Fruit fly (Drosophila melanogaster): ENCODE measurements around the gene Vps8.

Gene Vps8

DNA sequence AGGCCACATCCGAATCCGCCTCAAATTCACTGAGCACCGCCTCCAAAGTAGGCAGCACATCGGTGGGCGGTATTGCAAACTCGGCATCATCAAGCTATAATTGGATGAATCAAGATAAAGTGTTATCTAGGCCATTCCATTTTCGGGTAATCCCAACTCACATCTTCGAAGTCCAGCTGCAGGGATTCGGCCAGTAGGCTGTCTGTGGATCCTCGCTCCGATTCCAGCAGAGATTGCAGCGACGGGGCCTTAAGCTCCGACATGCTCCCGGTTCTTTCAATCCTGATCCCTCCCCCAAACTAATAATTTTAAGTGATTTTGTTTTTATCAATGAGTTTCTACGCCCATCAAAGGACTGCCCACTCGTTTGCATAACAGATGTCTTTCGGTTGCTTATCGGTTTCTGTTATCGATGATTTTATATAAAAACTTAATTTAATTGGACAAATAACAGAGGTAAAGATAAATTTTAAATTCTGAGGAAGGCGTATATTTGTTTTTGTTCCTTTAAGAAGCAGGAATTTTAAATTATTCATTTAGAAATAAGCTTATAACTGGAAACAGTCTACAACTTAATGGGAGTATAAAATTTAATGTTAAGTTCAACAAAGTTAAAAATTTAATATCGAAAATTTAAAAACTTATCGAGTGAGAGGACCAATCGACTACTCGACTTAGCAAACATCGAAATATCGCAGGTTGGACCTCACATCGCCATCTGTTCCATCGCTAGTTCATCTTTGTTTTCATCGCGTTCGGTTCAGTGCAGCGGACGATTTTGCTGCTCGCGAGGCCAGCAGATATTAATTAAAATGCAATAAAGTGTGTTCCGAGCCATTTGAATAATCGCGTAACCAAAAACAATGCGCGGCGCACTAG is at the start of gene Vps8, which contains the start of gene sfl:
Gene Vps8, minus strand, starts transcription at position 370 of the 879 bp plus-strand sequence.
Gene sfl, plus strand, starts transcription at position 753 of the 879 bp plus-strand sequence.
- no peak for TF ChIP-seq h (optimal IDR thresholded peaks at IDR 0.05)
- TF ChIP-seq psq (optimal IDR thresholded peaks at IDR 0.05): no peak
- TF ChIP-seq Sin3A (optimal IDR thresholded peaks at IDR 0.05): no peak
- no peak for TF ChIP-seq ttk (optimal IDR thresholded peaks at IDR 0.05)
- TF ChIP-seq insv (optimal IDR thresholded peaks at IDR 0.05): no peak
- no peak for TF ChIP-seq Myc (optimal IDR thresholded peaks at IDR 0.05)

DNA sequence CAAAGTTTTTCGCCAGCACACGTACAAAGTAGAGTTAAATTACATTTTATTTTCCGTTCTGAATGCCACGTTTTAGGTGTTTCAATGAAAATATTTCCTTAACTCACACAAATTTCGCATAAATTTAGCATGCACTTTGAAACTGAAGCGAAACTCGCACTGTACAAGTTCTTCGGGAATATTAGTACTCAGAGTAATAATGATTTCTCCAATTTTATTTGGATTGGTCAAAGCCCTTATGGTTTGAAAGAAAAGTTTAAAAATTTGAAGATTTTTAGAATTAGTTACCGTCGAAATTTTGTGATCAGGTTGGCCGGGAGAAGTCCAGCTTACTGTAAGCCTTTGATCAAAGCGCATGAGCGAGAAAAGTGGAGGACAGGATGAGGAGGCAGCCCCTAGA is 35.3 kb upstream of the Vps8 start, which contains the start of gene betaTub65B:
Gene betaTub65B, plus strand, starts transcription at position 301 of the 400 bp plus-strand sequence.
- TF ChIP-seq h (optimal IDR thresholded peaks at IDR 0.05): no peak
- TF ChIP-seq Sin3A (optimal IDR thresholded peaks at IDR 0.05): no peak
- TF ChIP-seq ttk (optimal IDR thresholded peaks at IDR 0.05): no peak
- TF ChIP-seq Myc (optimal IDR thresholded peaks at IDR 0.05): no peak
- TF ChIP-seq insv (optimal IDR thresholded peaks at IDR 0.05): no peak
- TF ChIP-seq psq (optimal IDR thresholded peaks at IDR 0.05): no peak

DNA sequence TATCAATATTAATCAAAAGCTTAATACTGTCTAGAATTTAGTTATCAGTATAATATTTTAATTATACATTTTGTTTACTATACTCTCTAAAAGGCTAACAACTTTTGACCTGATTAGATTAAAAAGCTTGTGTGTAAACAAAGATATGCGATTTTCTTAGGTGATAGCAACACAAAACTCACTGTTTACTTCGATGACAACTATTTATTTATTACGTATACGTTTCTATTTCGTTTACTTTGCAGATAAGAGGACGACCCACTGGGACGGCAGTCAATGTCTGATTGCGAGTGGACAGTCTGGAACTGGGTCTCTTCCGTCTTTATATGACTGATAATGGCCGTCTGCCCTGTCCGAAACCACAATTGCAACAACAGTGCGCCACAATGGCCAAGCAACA is 27.7 kb upstream of the Vps8 start:
- no peak for TF ChIP-seq ttk (optimal IDR thresholded peaks at IDR 0.05)
- TF ChIP-seq insv (optimal IDR thresholded peaks at IDR 0.05): no peak
- TF ChIP-seq Sin3A (optimal IDR thresholded peaks at IDR 0.05): no peak
- TF ChIP-seq h (optimal IDR thresholded peaks at IDR 0.05): no peak
- TF ChIP-seq psq (optimal IDR thresholded peaks at IDR 0.05): no peak
- TF ChIP-seq Myc (optimal IDR thresholded peaks at IDR 0.05): no peak

DNA sequence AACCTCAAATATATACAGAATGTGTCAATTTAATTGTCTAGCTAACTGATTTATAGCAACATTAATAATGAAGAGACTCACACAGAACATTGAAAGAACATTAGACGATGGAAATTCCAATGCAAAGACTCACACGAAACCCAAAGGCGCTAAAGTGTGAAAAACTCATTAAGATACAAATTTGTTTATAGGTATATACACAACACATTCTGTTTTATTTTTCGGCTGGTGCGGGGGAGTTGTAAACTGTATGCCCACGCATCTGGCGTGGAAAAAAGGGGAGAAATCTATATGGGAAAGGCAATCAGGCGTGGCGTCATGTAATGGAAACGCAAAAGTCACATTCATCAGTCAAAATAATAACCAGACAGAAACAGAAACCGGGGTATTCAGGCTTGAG is 24.6 kb upstream of the Vps8 start:
- TF ChIP-seq Sin3A (optimal IDR thresholded peaks at IDR 0.05): no peak
- no peak for TF ChIP-seq psq (optimal IDR thresholded peaks at IDR 0.05)
- TF ChIP-seq ttk (optimal IDR thresholded peaks at IDR 0.05): no peak
- TF ChIP-seq insv (optimal IDR thresholded peaks at IDR 0.05): no peak
- no peak for TF ChIP-seq Myc (optimal IDR thresholded peaks at IDR 0.05)
- TF ChIP-seq h (optimal IDR thresholded peaks at IDR 0.05): no peak

DNA sequence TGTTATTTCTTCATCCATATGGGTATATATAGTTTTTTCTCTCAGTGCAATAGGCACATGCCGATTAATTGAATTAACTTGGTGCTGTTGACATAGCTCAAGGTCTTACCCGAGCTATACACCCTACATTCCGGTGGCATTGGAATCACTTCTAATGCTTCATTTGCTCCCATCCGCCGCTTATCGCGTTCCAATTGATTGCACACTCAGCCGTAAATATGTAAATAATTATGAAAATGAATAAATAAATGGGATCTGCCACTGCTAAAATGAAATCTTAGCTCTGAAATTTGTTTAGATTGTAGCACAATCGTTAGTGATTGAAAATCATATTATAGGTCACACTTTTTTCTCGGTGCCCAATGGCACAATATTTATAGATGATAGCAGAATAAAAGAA is 21.8 kb upstream of the Vps8 start:
- TF ChIP-seq ttk (optimal IDR thresholded peaks at IDR 0.05) (no peak), Myc (optimal IDR thresholded peaks at IDR 0.05) (no peak), h (optimal IDR thresholded peaks at IDR 0.05) (no peak), Sin3A (optimal IDR thresholded peaks at IDR 0.05) (no peak), psq (optimal IDR thresholded peaks at IDR 0.05) (no peak), insv (optimal IDR thresholded peaks at IDR 0.05) (no peak)

DNA sequence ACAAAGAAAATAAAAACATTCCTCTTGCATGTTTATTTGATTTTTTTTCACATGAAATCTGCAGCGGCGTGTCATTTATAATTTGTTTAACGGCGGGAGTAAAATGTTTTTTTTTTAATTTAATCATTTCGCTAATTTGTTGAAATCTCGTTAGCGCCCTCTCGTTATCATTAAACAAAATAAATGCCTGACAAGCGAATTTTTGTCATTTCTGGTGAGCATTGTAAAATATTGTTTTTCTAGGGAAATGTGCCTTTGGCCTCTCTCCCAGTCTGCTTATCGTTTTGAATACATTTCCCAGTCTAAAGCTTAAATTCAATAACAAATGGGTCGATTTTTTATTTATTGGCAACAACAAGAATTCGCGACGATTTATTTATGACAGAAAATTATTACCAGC is 17.2 kb upstream of the Vps8 start:
- TF ChIP-seq insv (optimal IDR thresholded peaks at IDR 0.05) (no peak), h (optimal IDR thresholded peaks at IDR 0.05) (no peak), psq (optimal IDR thresholded peaks at IDR 0.05) (no peak)

DNA sequence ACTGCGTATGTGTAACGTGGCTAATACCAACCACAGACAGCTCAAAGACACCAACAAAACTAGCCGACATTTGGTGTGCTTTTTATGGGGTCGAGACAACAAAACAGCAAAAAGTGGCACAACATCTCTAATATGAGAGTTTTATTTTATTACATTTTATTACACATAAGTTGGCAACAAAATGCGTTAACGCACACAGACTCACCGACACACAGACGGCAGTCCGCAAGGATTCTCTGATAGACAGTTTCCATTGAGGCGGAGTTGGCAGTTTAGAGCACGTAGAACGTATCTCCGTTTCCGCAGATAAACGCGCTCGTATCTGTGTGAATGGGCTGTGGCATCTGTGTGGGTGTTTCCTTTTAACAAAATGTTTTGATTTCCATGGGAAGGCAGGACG is 13.0 kb upstream of the Vps8 start:
- TF ChIP-seq Myc (optimal IDR thresholded peaks at IDR 0.05) (no peak), ttk (optimal IDR thresholded peaks at IDR 0.05) (no peak), h (optimal IDR thresholded peaks at IDR 0.05) (no peak), psq (optimal IDR thresholded peaks at IDR 0.05) (no peak), insv (optimal IDR thresholded peaks at IDR 0.05) (no peak), Sin3A (optimal IDR thresholded peaks at IDR 0.05) (no peak)

DNA sequence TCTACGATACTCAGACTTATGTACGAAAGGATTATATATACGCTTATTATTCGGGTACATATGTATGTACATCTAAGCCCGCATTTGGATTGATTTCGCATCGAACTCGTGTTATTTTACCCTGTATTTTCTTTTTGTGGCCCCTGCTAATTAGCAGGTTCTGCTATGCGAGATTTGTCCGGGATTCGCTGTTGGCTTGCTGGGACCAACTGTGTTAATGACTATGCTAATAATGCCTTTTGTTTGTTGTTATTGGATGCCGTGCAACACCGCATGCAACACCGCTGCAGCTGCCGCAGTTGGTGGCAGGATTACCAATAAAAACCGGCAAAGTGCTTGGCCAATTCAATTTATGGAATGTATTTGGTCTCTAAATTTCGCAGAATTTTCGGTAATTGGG is 5.4 kb upstream of the Vps8 start:
- TF ChIP-seq insv (optimal IDR thresholded peaks at IDR 0.05): no peak
- no peak for TF ChIP-seq ttk (optimal IDR thresholded peaks at IDR 0.05)
- TF ChIP-seq h (optimal IDR thresholded peaks at IDR 0.05): no peak
- TF ChIP-seq psq (optimal IDR thresholded peaks at IDR 0.05): no peak
- TF ChIP-seq Myc (optimal IDR thresholded peaks at IDR 0.05): no peak
- TF ChIP-seq Sin3A (optimal IDR thresholded peaks at IDR 0.05): no peak

DNA sequence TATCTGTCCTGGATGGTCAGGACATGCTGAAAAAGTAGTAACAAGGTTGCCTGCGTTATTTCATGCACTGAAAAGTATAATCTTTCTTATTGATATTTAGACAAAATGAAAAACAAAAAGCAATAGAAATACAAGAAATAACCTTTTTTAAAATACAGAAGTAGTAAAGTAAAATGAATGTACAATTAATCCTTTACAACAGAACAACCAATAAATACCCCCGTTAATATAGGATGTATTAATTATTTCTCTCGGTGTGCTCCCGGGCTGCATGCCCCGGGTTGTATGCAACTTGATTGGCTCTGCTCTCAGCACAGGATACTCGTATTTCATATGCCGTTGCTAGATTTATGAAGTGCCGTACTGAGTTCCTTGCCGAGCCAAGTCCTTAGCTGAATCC is 3.5 kb upstream of the Vps8 start:
- TF ChIP-seq ttk (optimal IDR thresholded peaks at IDR 0.05): no peak
- TF ChIP-seq psq (optimal IDR thresholded peaks at IDR 0.05): no peak
- no peak for TF ChIP-seq h (optimal IDR thresholded peaks at IDR 0.05)
- TF ChIP-seq Myc (optimal IDR thresholded peaks at IDR 0.05): no peak
- no peak for TF ChIP-seq Sin3A (optimal IDR thresholded peaks at IDR 0.05)
- TF ChIP-seq insv (optimal IDR thresholded peaks at IDR 0.05): no peak

DNA sequence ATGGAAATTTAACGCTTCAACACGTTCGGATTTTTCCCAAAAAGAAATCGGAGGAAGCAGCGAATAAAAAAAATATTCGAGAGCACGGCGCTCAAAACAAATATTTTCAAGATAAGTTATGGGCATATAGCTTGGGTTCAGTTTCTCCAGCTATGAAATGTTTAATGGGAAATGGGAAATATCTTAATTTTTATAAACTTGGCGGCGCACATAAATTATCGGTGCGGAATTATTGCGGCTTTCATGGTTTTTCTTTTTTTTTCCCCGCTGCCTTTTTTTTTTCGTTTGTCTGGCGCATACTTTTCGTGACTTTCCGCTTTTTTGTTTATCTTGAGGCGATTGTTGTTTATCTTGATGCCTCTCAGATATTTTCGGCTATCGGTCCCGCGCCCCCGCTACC is 2.9 kb upstream of the Vps8 start:
- TF ChIP-seq insv (optimal IDR thresholded peaks at IDR 0.05): no peak
- TF ChIP-seq Sin3A (optimal IDR thresholded peaks at IDR 0.05): no peak
- no peak for TF ChIP-seq Myc (optimal IDR thresholded peaks at IDR 0.05)
- no peak for TF ChIP-seq psq (optimal IDR thresholded peaks at IDR 0.05)
- no peak for TF ChIP-seq h (optimal IDR thresholded peaks at IDR 0.05)
- no peak for TF ChIP-seq ttk (optimal IDR thresholded peaks at IDR 0.05)

DNA sequence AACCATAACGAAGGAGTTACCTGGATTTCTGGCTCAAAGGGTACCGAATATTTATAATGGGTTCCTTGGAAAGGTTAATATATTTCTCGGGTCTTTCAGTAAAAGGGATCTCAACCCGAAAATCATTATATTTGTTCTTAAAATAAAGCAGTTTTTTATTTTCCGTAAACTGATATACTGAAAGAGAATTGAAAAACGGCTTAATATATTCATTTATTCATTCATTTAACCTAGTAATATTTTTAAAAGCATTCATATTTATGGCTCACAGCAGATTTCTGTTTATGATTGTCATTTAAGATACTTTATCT is 1.8 kb upstream of the Vps8 start:
- no peak for TF ChIP-seq insv (optimal IDR thresholded peaks at IDR 0.05)
- TF ChIP-seq Myc (optimal IDR thresholded peaks at IDR 0.05): no peak
- no peak for TF ChIP-seq psq (optimal IDR thresholded peaks at IDR 0.05)
- TF ChIP-seq h (optimal IDR thresholded peaks at IDR 0.05): no peak
- TF ChIP-seq ttk (optimal IDR thresholded peaks at IDR 0.05): no peak
- TF ChIP-seq Sin3A (optimal IDR thresholded peaks at IDR 0.05): no peak

DNA sequence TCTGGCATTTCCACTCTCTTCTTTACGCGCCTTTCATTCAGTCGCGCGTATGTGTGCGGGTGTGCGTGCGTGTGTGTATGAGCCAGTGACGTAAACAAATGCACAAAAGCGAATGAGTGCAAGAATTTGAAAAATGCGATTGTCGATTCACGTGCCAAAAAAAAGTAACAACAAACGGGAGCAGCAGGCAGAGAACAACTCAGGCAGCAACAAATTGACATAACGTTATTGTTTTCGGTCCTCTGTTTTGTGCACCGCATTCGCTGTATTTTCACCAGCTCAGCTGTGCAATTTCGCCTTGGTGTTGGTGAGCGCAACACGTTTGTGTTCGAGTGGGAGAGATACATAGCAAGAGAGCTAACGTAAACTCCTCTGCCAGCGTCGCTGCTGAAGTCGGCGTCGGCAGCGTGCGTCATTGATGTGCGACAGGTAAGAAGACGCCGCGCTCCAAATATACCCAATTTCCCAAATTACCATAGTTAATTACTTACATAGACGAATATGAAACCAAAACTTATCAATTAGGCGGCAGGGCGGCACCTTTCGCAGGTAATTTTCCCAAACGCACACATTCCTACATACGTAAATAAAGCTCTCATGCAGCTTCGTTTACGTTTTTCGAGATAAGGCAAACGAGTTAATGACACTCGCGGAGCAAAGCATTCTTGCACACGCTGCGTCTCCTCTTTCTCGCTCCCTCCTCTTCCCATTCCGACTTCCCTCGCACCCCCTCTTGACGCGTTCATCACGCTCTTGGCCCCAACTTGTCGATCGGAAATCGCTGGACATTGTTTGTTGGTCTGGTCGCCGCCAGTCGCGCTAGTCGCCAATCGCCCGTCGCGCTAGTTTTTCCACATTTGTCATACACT is 1.2 kb upstream of the Vps8 start:
- TF ChIP-seq ttk (optimal IDR thresholded peaks at IDR 0.05): no peak
